Fruit fly (Drosophila melanogaster) whole organism, pupa: Measurements from ENCODE around the gene Sid.

Experiments
- CG15710 ChIP-seq: fragments of 200-800 bp; sonication (Bioruptor generic); optimal IDR thresholded peaks from 2 replicates; lab custom pipeline; 2018; ENCODE audit warnings: missing biosample characterization, mild to moderate bottlenecking, missing genetic modification characterization, moderate library complexity
- CG4496 ChIP-seq: fragments of 200-800 bp; sonication (Bioruptor generic); IDR thresholded peaks from 3 replicates; pipeline ENCODE4 v1.3.6; 2022; ENCODE audit warnings: missing biosample characterization, missing genetic modification characterization
- CG9948 ChIP-seq: fragments of 200-800 bp; sonication (Bioruptor generic); optimal IDR thresholded peaks from 2 replicates; lab custom pipeline; 2018; ENCODE audit warnings: missing biosample characterization, mild to moderate bottlenecking, missing genetic modification characterization, moderate library complexity
- D1 ChIP-seq: fragments of 200-800 bp; sonication (Bioruptor generic); optimal IDR thresholded peaks from 2 replicates; lab custom pipeline; 2018; ENCODE audit warnings: missing biosample characterization, mild to moderate bottlenecking, missing genetic modification characterization, moderate library complexity
- EcR ChIP-seq: fragments of 200-800 bp; sonication (Bioruptor generic); optimal IDR thresholded peaks from 3 replicates; lab custom pipeline; 2019; ENCODE audit warnings: missing biosample characterization, missing genetic modification characterization, mild to moderate bottlenecking, moderate library complexity, missing genetic modification reagents

DNA sequence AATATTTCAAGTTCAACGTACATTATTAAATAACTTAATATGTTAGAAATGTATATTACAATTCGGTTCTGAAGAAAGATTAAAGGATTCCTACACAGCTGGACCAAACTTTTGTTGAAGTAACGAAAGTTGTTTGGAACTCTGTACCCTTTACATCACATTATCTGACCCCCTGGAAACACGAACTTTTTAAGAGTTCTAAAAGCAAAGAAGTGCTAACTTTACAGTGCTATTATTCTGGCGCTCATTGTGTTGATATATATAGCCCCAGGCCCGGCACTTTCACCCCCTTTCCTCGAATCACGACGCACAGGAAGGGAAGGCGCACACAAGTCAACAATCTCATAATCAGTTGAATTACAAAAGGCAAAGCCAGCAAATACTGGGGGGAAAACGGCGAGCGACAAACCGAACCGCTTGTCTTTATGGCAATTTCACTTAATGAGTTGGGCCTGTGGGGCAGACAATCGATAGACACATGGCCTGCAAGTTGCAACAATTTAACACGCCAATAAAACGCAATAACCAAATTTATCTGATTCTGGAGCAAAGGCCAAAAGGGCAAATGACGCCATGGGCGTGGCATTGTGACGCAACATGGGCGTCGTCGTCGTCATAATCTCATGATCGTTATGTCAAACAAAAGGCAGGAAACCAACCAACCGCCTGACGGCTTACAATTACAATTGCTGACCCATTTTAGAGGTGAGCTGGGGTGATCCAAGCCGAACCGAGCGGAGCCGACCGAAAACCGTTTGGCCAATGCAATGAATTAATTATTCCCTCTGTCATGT is 41.1 kb upstream of the Sid start:
- peak; percentile 51 for TF ChIP-seq CG15710 (tag; lab: Kevin White, UChicago)
- peak; percentile 13 for TF ChIP-seq CG9948 (tag; lab: Kevin White, UChicago)
- TF ChIP-seq EcR (GFP tag; lab: Kevin White, UChicago), result peak; percentile 83
- no peak for TF ChIP-seq D1 (tag; lab: Kevin White, UChicago)
- peak; percentile 48; the same call in 1 of the 3 replicates for TF ChIP-seq CG4496 (GFP tag; lab: Robert Waterston, UW)
